Worm (Caenorhabditis elegans): Measurements from ENCODE around the gene ZK512.4.

ZK512.4 gene

DNA sequence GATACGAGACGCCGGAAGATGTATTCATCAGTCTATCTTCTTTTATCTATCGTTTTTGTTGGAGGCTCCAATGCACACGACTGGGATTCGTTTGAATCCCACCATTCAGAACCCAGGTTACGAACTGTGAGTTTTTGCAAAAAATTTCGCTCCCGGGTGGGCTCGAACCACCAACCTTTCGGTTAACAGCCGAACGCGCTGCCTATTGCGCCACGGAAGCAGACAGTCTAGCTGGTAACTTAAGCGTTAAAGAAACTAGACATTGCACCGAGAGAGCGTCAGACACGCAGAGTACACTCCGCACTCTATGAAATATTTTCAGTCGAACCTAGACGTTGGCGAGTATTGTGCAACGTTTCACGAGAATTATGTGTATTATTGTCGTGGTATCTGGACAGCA, 41.1 kb upstream of the ZK512.4 start (continued):
- TF ChIP-seq snpc-1.2 (GFP tag; IDR thresholded peaks at IDR 0.05) (peak; percentile 73), set-16 (GFP tag; IDR thresholded peaks at IDR 0.05) (peak; percentile 20; the same call in 1 of the 2 replicates), nhr-28 (tag; optimal IDR thresholded peaks at IDR 0.05) (peak; percentile 17), zip-11 (GFP tag; IDR thresholded peaks at IDR 0.05) (0 out of 2 replicates have a peak, but pooled peaks have one; percentile 25), lin-38 (GFP tag; IDR thresholded peaks at IDR 0.05) (peak; percentile 84), lim-7 (GFP tag; IDR thresholded peaks at IDR 0.05) (peak; percentile 95), lin-1 (GFP tag; IDR thresholded peaks at IDR 0.05) (0 out of 2 replicates have a peak, but pooled peaks have one; percentile 16), zag-1 (tag; optimal IDR thresholded peaks at IDR 0.05) (no peak), ama-1 (optimal IDR thresholded peaks at IDR 0.05) (no peak), F49E8.2 (tag; optimal IDR thresholded peaks at IDR 0.05; ENCODE audit: borderline replicate concordance) (no peak), T20F7.1 (GFP tag; optimal IDR thresholded peaks at IDR 0.05) (peak; percentile 35), mep-1 (tag; optimal IDR thresholded peaks at IDR 0.05) (no peak), egl-43 (GFP tag; IDR thresholded peaks at IDR 0.05) (peak; percentile 95), aha-1 (tag) (peak; percentile 94), daf-16 (GFP tag; optimal IDR thresholded peaks at IDR 0.05) (peak in 1 of 2 experiments; percentile 59), daf-16 (tag; optimal IDR thresholded peaks at IDR 0.05) (no peak), ZK546.5 (tag; optimal IDR thresholded peaks at IDR 0.05) (no peak), nhr-11 (tag; optimal IDR thresholded peaks at IDR 0.05) (peak; percentile 23), ztf-7 (tag; optimal IDR thresholded peaks at IDR 0.05) (no peak), aly-2 (tag; optimal IDR thresholded peaks at IDR 0.05) (no peak), arid-1 (GFP tag; conservative IDR thresholded peaks at IDR 0.05) (peak; percentile 75), ctbp-1 (GFP tag; IDR thresholded peaks at IDR 0.05) (peak; percentile 68), mes-2 (tag; optimal IDR thresholded peaks at IDR 0.05; ENCODE audit: poor library complexity, severe bottlenecking) (peak; percentile 73), nhr-237 (tag; optimal IDR thresholded peaks at IDR 0.05) (no peak)

ce11 chrIII:9105653-9106052, 39.5 kb upstream of the ZK512.4 start:
- TF ChIP-seq dve-1 (tag; optimal IDR thresholded peaks at IDR 0.05; ENCODE audit: insufficient read depth) = peak; percentile 15
- TF ChIP-seq ztf-11 (tag; optimal IDR thresholded peaks at IDR 0.05) = no peak
- TF ChIP-seq madf-9 (GFP tag; conservative IDR thresholded peaks at IDR 0.05) = no peak
- no peak for TF ChIP-seq jun-1 (tag; optimal IDR thresholded peaks at IDR 0.05)
- peak; percentile 9 for TF ChIP-seq hlh-30 (tag; optimal IDR thresholded peaks at IDR 0.05; ENCODE audit: insufficient read depth)
- TF ChIP-seq php-3 (GFP tag; IDR thresholded peaks at IDR 0.05) = no peak

- TF ChIP-seq attf-4 (tag; optimal IDR thresholded peaks at IDR 0.05) (no peak), mxl-2 (GFP tag; conservative IDR thresholded peaks at IDR 0.05) (no peak), nhr-42 (GFP tag; IDR thresholded peaks at IDR 0.05) (no peak), nhr-28 (tag; optimal IDR thresholded peaks at IDR 0.05) (no peak), arid-1 (GFP tag; conservative IDR thresholded peaks at IDR 0.05) (no peak), mep-1 (tag; optimal IDR thresholded peaks at IDR 0.05) (no peak), aha-1 (tag) (no peak), zip-2 (tag; optimal IDR thresholded peaks at IDR 0.05) (no peak), hlh-11 (tag; optimal IDR thresholded peaks at IDR 0.05) (no peak), dpl-1 (GFP tag; optimal IDR thresholded peaks at IDR 0.05) (no peak), daf-19 (GFP tag; conservative IDR thresholded peaks at IDR 0.05) (no peak)
These were observed 36.0 kb upstream of the ZK512.4 start, which contains the start of gene cya-1 for ce11 chrIII:9109172-9109571. Gene cya-1, minus strand, starts transcription at chrIII:9109272.

DNA sequence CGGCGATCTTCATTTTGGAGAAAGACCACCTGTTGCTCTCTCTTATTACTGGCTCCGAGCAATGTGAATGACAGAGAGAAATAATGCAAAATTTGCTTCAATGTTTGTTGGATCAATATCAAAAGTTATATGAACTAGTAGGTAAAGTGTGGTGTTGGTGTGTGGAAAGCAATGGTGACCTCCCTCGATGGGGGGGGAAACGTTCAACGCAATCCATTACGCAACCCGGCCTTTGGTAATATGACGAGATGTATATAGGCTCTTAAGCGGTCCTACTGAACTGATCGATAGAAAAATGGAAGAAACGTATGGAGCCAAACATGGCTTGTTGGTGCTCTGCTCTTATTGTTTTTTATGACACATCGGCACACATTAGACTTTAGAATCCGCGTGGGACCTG, 35.4 kb upstream of the ZK512.4 start:
- no peak for TF ChIP-seq mdt-29 (GFP tag; IDR thresholded peaks at IDR 0.05)
- no peak for TF ChIP-seq pqm-1 (tag; optimal IDR thresholded peaks at IDR 0.05)
- no peak for TF ChIP-seq daf-12 (tag; optimal IDR thresholded peaks at IDR 0.05)
- no peak for TF ChIP-seq ama-1 (optimal IDR thresholded peaks at IDR 0.05)
- TF ChIP-seq nhr-11 (tag; optimal IDR thresholded peaks at IDR 0.05) = no peak
- TF ChIP-seq madf-9 (GFP tag; conservative IDR thresholded peaks at IDR 0.05) = no peak
- no peak for TF ChIP-seq nhr-77 (tag; optimal IDR thresholded peaks at IDR 0.05)
- no peak for TF ChIP-seq hmg-1.1 (GFP tag; IDR thresholded peaks at IDR 0.05)
- TF ChIP-seq ctbp-1 (GFP tag; IDR thresholded peaks at IDR 0.05) = no peak

Measured in whole organism, L4 larva.